Fruit fly (Drosophila melanogaster): ENCODE data around the gene CG34404.

CG34404 gene

dm6 chr3R:15371833-15372232, 4.4 kb upstream of the CG34404 start, which contains the start of the genes Ccm3 and CG6136 (continued):
- peak; percentile 91 for TF ChIP-seq HLH4C (GFP tag; IDR thresholded peaks at IDR 0.05; ENCODE audit: partially characterized antibody)
- peak; percentile 86 for TF ChIP-seq Rfx (GFP tag; IDR thresholded peaks at IDR 0.05)
- no peak for TF ChIP-seq toy (GFP tag; IDR thresholded peaks at IDR 0.05)
- no peak for TF ChIP-seq CG2875 (GFP tag; optimal IDR thresholded peaks at IDR 0.05)
- no peak for TF ChIP-seq CG12299 (tag; optimal IDR thresholded peaks at IDR 0.05)
- TF ChIP-seq klu (GFP tag; IDR thresholded peaks at IDR 0.05) = no peak
- TF ChIP-seq lmd (GFP tag; IDR thresholded peaks at IDR 0.05) = peak; percentile 16; the same call in 1 of the 2 replicates
- peak; percentile 59 for TF ChIP-seq Side (GFP tag; optimal IDR thresholded peaks at IDR 0.05)
- no peak for TF ChIP-seq wek (GFP tag; optimal IDR thresholded peaks at IDR 0.05)
- peak; percentile 92 for TF ChIP-seq unc-4 (GFP tag; IDR thresholded peaks at IDR 0.05; ENCODE audit: partially characterized antibody)
- TF ChIP-seq CG14965 (GFP tag; optimal IDR thresholded peaks at IDR 0.05; ENCODE audit: borderline replicate concordance) = no peak
- TF ChIP-seq Sox100B (GFP tag; optimal IDR thresholded peaks at IDR 0.05) = no peak
- peak in 1 of 2 experiments; percentile 75 for TF ChIP-seq insv (GFP tag; optimal IDR thresholded peaks at IDR 0.05)
- TF ChIP-seq ATbp (GFP tag; optimal IDR thresholded peaks at IDR 0.05) = no peak
- TF ChIP-seq zfh2 (GFP tag; optimal IDR thresholded peaks at IDR 0.05) = peak; percentile 48
- peak; percentile 23 for TF ChIP-seq Neu2 (GFP tag; optimal IDR thresholded peaks at IDR 0.05; ENCODE audit: borderline replicate concordance)
- no peak for TF ChIP-seq nau (GFP tag; optimal IDR thresholded peaks at IDR 0.05)
- TF ChIP-seq CG13296 (GFP tag; optimal IDR thresholded peaks at IDR 0.05) = peak; percentile 39
- TF ChIP-seq CG42726 (GFP tag; IDR thresholded peaks at IDR 0.05; ENCODE audit: partially characterized antibody) = peak; percentile 89; the same call in 1 of the 2 replicates
- no peak for TF ChIP-seq CG13123 (GFP tag; optimal IDR thresholded peaks at IDR 0.05)
- TF ChIP-seq maf-S (GFP tag; optimal IDR thresholded peaks at IDR 0.05) = no peak
- TF ChIP-seq CG34376 (GFP tag; optimal IDR thresholded peaks at IDR 0.05) = peak; percentile 70
- no peak for TF ChIP-seq CG17568 (GFP tag; optimal IDR thresholded peaks at IDR 0.05)
- TF ChIP-seq E2f1 (GFP tag; IDR thresholded peaks at IDR 0.05) = peak; percentile 56; the same call in 1 of the 2 replicates
- no peak for TF ChIP-seq HLHmδ (GFP tag; optimal IDR thresholded peaks at IDR 0.05)
- TF ChIP-seq CG8290 (GFP tag; optimal IDR thresholded peaks at IDR 0.05) = no peak
- peak in 1 of 2 experiments; percentile 69 for TF ChIP-seq CG8290 (tag; optimal IDR thresholded peaks at IDR 0.05)
- no peak for TF ChIP-seq CG10274 (GFP tag; optimal IDR thresholded peaks at IDR 0.05)
- TF ChIP-seq CG30020 (tag; optimal IDR thresholded peaks at IDR 0.05) = peak; percentile 19
- TF ChIP-seq Dll (GFP tag; IDR thresholded peaks at IDR 0.05; ENCODE audit: partially characterized antibody) = peak; percentile 91
- no peak for TF ChIP-seq CG15011 (GFP tag; optimal IDR thresholded peaks at IDR 0.05)
- TF ChIP-seq CG2712 (tag; optimal IDR thresholded peaks at IDR 0.05) = peak; percentile 27
- peak; percentile 52; the same call in 1 of the 2 replicates for TF ChIP-seq al (GFP tag; IDR thresholded peaks at IDR 0.05)
- 0 out of 2 replicates have a peak, but pooled peaks have one; percentile 10 for TF ChIP-seq CG6272 (GFP tag; IDR thresholded peaks at IDR 0.05)
- peak; percentile 34 for TF ChIP-seq CG17829 (tag; optimal IDR thresholded peaks at IDR 0.05)
- no peak for TF ChIP-seq CG8944 (GFP tag; optimal IDR thresholded peaks at IDR 0.05)
- TF ChIP-seq CHES-1-like (GFP tag; optimal IDR thresholded peaks at IDR 0.05) = peak; percentile 81
- peak; percentile 41 for TF ChIP-seq CG17385 (GFP tag; optimal IDR thresholded peaks at IDR 0.05)
- TF ChIP-seq CG11456 (GFP tag; IDR thresholded peaks at IDR 0.05) = peak; percentile 74; the same call in 1 of the 3 replicates
- TF ChIP-seq HmgD (GFP tag; optimal IDR thresholded peaks at IDR 0.05) = peak; percentile 49
- TF ChIP-seq Hsf (GFP tag; optimal IDR thresholded peaks at IDR 0.05) = peak; percentile 35
- TF ChIP-seq gcm (GFP tag; optimal IDR thresholded peaks at IDR 0.05) = peak; percentile 27
- TF ChIP-seq CG7271 (tag; optimal IDR thresholded peaks at IDR 0.05) = peak; percentile 6
- TF ChIP-seq Ets65A (GFP tag) = peak; percentile 94
- TF ChIP-seq CG10979 (tag; optimal IDR thresholded peaks at IDR 0.05) = peak; percentile 36
- TF ChIP-seq inv (GFP tag; IDR thresholded peaks at IDR 0.05; ENCODE audit: partially characterized antibody) = peak; percentile 81
- TF ChIP-seq PHDP (tag; optimal IDR thresholded peaks at IDR 0.05) = peak; percentile 28
- TF ChIP-seq CG4282 (GFP tag; optimal IDR thresholded peaks at IDR 0.05) = peak; percentile 46
- peak; percentile 88 for TF ChIP-seq CG16813 (GFP tag; IDR thresholded peaks at IDR 0.05; ENCODE audit: partially characterized antibody)
- no peak for TF ChIP-seq ham (GFP tag; IDR thresholded peaks at IDR 0.05)
